Worm (Caenorhabditis elegans) whole organism, late embryonic: Measurements from ENCODE around the gene ZK688.4.

Source experiments
- ama-1 ChIP-seq: fragments of 150-350 bp; optimal IDR thresholded peaks from 2 replicates; lab custom pipeline; 2014
- dve-1 ChIP-seq: sonication (generic microtip); optimal IDR thresholded peaks from 2 replicates; lab custom pipeline; 2017; ENCODE audit warnings: antibody characterized with exemption, mild to moderate bottlenecking, missing genetic modification characterization, missing compliant biosample characterization
- hlh-30 ChIP-seq: sonication (generic microtip); optimal IDR thresholded peaks from 2 replicates; lab custom pipeline; 2017; ENCODE audit warnings: antibody characterized with exemption, missing genetic modification characterization, missing compliant biosample characterization; ENCODE audit not compliant: insufficient read depth
- npax-4 ChIP-seq: sonication (generic microtip); optimal IDR thresholded peaks from 2 replicates; lab custom pipeline; 2016; ENCODE audit warnings: missing genetic modification characterization, missing compliant biosample characterization
- pha-4 ChIP-seq: fragments of 150-350 bp; optimal IDR thresholded peaks from 2 replicates; lab custom pipeline; 2018; ENCODE audit warnings: missing biosample characterization, missing genetic modification reagents, missing genetic modification characterization
- pqm-1 ChIP-seq: sonication (generic microtip); optimal IDR thresholded peaks from 2 replicates; lab custom pipeline; 2016; ENCODE audit warnings: missing genetic modification characterization, missing compliant biosample characterization
- ref-2 ChIP-seq: sonication (generic microtip); optimal IDR thresholded peaks from 2 replicates; lab custom pipeline; 2016; ENCODE audit warnings: missing genetic modification characterization, missing compliant biosample characterization
- sdc-2 ChIP-seq: sonication (generic microtip); optimal IDR thresholded peaks from 2 replicates; lab custom pipeline; 2016; ENCODE audit warnings: missing genotype, missing genetic modification characterization, missing compliant biosample characterization
- sox-2 ChIP-seq: fragments of 200-800 bp; sonication (Bioruptor generic); IDR thresholded peaks from 2 replicates; pipeline ENCODE4 v1.3.6; 2022; ENCODE audit warnings: missing genetic modification reagents, missing genetic modification characterization, missing compliant biosample characterization
- tbx-2 ChIP-seq: sonication (generic microtip); optimal IDR thresholded peaks from 2 replicates; lab custom pipeline; 2016; ENCODE audit warnings: missing genetic modification characterization, missing compliant biosample characterization

ce11 chrIII:7857142-7857541 is 37.7 kb upstream of the ZK688.4 start, which contains the start of gene tag-307:
- TF ChIP-seq sox-2 (GFP tag; lab: Robert Waterston, UW) (no peak), npax-4 (tag; lab: Kevin White, UChicago) (no peak), pha-4 (tag; lab: Kevin White, UChicago) (no peak), ref-2 (tag; lab: Kevin White, UChicago) (no peak), hlh-30 (tag; lab: Kevin White, UChicago) (no peak), tbx-2 (tag; lab: Kevin White, UChicago) (no peak), sdc-2 (tag; lab: Kevin White, UChicago) (no peak), dve-1 (tag; lab: Kevin White, UChicago) (no peak), pqm-1 (tag; lab: Kevin White, UChicago) (no peak), ama-1 (lab: Kevin White, UChicago) (no peak)
